Fruit fly (Drosophila melanogaster): ENCODE results near the gene Ada2b.

Gene Ada2b

DNA sequence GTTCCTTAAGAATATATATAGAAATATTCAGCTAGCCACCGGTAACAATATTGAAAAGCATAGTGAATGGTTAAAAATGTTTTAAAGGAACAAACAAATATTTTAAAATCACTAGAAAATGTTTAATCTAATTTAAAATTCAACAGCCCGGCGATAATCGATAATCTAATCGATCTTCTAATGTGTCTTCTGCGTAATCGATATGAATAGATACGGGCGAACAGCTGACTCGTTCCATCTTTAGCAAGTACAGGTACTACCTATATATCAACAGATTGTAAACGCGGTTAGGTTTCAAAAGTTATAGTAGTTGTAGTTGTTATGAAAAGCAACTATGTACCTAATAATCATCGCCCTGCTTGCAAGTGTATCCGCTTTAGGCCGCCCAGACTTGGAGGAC lies 22.6 kb downstream of the Ada2b start, which contains the start of gene CG7800 (continued):
- TF ChIP-seq salm (tag; optimal IDR thresholded peaks at IDR 0.05) (no peak), ftz-f1 (GFP tag; optimal IDR thresholded peaks at IDR 0.05) (no peak), CG32767 (GFP tag; IDR thresholded peaks at IDR 0.05) (no peak), CG4404 (GFP tag; IDR thresholded peaks at IDR 0.05) (no peak), CG13287 (GFP tag; IDR thresholded peaks at IDR 0.05; ENCODE audit: partially characterized antibody) (peak; percentile 73), run (tag; optimal IDR thresholded peaks at IDR 0.05) (no peak), sens (GFP tag) (peak; percentile 23), MESR4 (GFP tag; optimal IDR thresholded peaks at IDR 0.05) (peak; percentile 24), her (GFP tag; optimal IDR thresholded peaks at IDR 0.05) (no peak), CG3847 (GFP tag; IDR thresholded peaks at IDR 0.05) (no peak), CG4424 (GFP tag; optimal IDR thresholded peaks at IDR 0.05) (no peak), maf-S (GFP tag; optimal IDR thresholded peaks at IDR 0.05) (no peak)

DNA sequence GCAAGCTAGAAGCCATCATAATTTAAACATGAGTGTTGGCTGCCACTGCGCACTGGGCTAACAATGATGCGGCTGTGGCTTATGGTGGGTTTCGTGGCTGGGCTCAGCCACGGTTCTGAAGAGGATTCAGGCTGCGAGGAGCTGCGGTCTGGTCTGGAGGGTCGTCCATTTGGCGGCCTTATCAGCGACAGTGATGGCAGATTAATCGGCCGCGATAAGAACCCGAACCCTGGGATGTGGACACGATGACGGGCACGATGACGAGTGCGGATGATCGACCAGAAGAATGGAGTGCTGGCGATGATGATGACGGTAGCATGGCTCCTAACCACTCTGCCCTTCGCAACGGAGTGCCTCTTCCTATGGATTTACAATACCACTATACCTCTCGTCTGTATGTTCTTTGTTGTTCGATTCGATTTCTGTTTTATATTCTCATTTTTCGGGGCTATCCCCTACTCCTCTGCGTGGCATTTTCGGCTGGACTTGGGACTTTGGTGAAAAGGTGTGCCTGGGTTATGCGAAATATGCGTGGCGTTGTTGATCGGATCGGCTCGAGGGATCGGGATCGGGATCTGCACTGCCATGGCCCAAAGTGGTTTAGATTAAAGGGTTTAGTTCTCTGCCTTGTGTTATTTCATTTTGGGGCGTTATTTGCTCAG lies 24.7 kb downstream of the Ada2b start:
- no peak for TF ChIP-seq salm (tag; optimal IDR thresholded peaks at IDR 0.05)
- TF ChIP-seq grn (GFP tag; optimal IDR thresholded peaks at IDR 0.05) = peak; percentile 98
- TF ChIP-seq Deaf1 (tag; optimal IDR thresholded peaks at IDR 0.05) = peak; percentile 47

DNA sequence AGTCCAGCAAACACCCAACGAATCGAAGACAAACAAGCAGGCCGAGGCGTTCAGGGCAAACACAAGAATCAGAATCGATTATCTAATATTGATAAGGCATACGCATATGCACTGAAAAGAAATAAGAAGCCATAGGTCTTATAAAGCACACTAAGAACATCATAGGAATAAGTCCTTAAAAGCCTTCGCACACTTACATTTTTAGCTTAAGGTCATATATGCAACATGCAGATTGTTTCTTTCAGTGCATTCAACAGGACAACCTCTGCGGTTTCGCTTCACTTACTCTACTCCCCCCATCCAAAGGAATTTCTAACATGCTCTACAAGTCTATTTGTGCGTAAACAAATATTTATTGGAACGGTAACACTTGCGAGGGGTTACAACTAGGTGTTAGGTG lies 27.7 kb downstream of the Ada2b start:
- TF ChIP-seq CG18619 (GFP tag; optimal IDR thresholded peaks at IDR 0.05) (peak; percentile 16), CG8359 (GFP tag; optimal IDR thresholded peaks at IDR 0.05; ENCODE audit: borderline replicate concordance) (peak; percentile 55), Asciz (GFP tag; optimal IDR thresholded peaks at IDR 0.05) (peak; percentile 43), lmd (GFP tag; IDR thresholded peaks at IDR 0.05) (peak; percentile 48), CG3838 (GFP tag; optimal IDR thresholded peaks at IDR 0.05) (peak; percentile 32), CG15696 (tag; optimal IDR thresholded peaks at IDR 0.05) (peak; percentile 72), Jarid2 (GFP tag; optimal IDR thresholded peaks at IDR 0.05) (peak; percentile 17), dan (GFP tag; IDR thresholded peaks at IDR 0.05) (peak; percentile 49; the same call in 1 of the 2 replicates), CG10959 (GFP tag; IDR thresholded peaks at IDR 0.05) (peak; percentile 58), sens (GFP tag) (peak; percentile 96), Ets65A (GFP tag) (peak; percentile 89), nmo (GFP tag; optimal IDR thresholded peaks at IDR 0.05) (peak; percentile 74), ase (GFP tag; IDR thresholded peaks at IDR 0.05) (peak; percentile 38; the same call in 1 of the 3 replicates), fd96Cb (tag; optimal IDR thresholded peaks at IDR 0.05) (peak; percentile 57), usp (GFP tag; optimal IDR thresholded peaks at IDR 0.05) (no peak), dysf (GFP tag; IDR thresholded peaks at IDR 0.05) (0 out of 3 replicates have a peak, but pooled peaks have one; percentile 42), CG8924 (tag; optimal IDR thresholded peaks at IDR 0.05) (peak; percentile 71), CG16863 (GFP tag; optimal IDR thresholded peaks at IDR 0.05) (peak; percentile 70), CG10267 (tag; optimal IDR thresholded peaks at IDR 0.05) (peak; percentile 61), Med (GFP tag) (peak; percentile 91), Sox102F (GFP tag; optimal IDR thresholded peaks at IDR 0.05) (peak; percentile 60), CG10431 (GFP tag; optimal IDR thresholded peaks at IDR 0.05) (no peak), CG12942 (GFP tag; optimal IDR thresholded peaks at IDR 0.05) (no peak), prd (optimal IDR thresholded peaks at IDR 0.05) (no peak), prd (GFP tag; IDR thresholded peaks at IDR 0.05) (peak; percentile 86), Oli (tag; optimal IDR thresholded peaks at IDR 0.05) (peak; percentile 56), Trl (optimal IDR thresholded peaks at IDR 0.05) (no peak), Trl (GFP tag; optimal IDR thresholded peaks at IDR 0.05) (peak; percentile 57), pros (GFP tag; optimal IDR thresholded peaks at IDR 0.05) (peak; percentile 7), HHEX (GFP tag; optimal IDR thresholded peaks at IDR 0.05) (peak; percentile 32), CG17802 (tag; optimal IDR thresholded peaks at IDR 0.05) (peak; percentile 34), Spps (tag; optimal IDR thresholded peaks at IDR 0.05) (peak; percentile 62), cwo (GFP tag; optimal IDR thresholded peaks at IDR 0.05) (no peak), her (GFP tag; optimal IDR thresholded peaks at IDR 0.05) (peak; percentile 24), CG1602 (GFP tag; optimal IDR thresholded peaks at IDR 0.05) (peak; percentile 65), Myb (GFP tag; optimal IDR thresholded peaks at IDR 0.05) (peak; percentile 46)

Measured in whole organism, embryonic.